In genomic region chrX:4649751-4650150, dm6 we compare ENCODE assay signal across 1 fruit fly cellular context.
A peak's percentile ranks its signal among the peaks of the same experiment; 100 is the strongest.
TF ChIP-seq lines count a peak whose summit lies in the region.

Gene Cbp80, plus strand, starts transcription at chrX:4650015.
Gene Torsin, minus strand, starts transcription at chrX:4650032.

TF ChIP-seq in whole organism, embryonic, 481 proteins besides CTCF, POLR2A, EP300 and RAD21 (continued from another document):
- TF ChIP-seq Drgx (GFP tag; IDR thresholded peaks at IDR 0.05; lab: Robert Waterston, UW) = no peak
- TF ChIP-seq CG2116 (GFP tag; optimal IDR thresholded peaks at IDR 0.05; lab: Kevin White, UChicago) = peak; percentile 77
- TF ChIP-seq Dll (GFP tag; IDR thresholded peaks at IDR 0.05; lab: Robert Waterston, UW; ENCODE audit: partially characterized antibody) = peak; percentile 92
- TF ChIP-seq CG9797 (GFP tag; optimal IDR thresholded peaks at IDR 0.05; lab: Kevin White, UChicago) = peak; percentile 3
- TF ChIP-seq h (optimal IDR thresholded peaks at IDR 0.05; lab: Kevin White, UChicago) = no peak
- no peak for TF ChIP-seq Hmr (GFP tag; optimal IDR thresholded peaks at IDR 0.05; lab: Kevin White, UChicago)
- TF ChIP-seq nerfin-1 (tag; optimal IDR thresholded peaks at IDR 0.05; lab: Kevin White, UChicago) = peak; percentile 68
- TF ChIP-seq CG1603 (tag; optimal IDR thresholded peaks at IDR 0.05; lab: Kevin White, UChicago) = peak; percentile 74
- no peak for TF ChIP-seq CG3163 (GFP tag; optimal IDR thresholded peaks at IDR 0.05; lab: Kevin White, UChicago)
- TF ChIP-seq Antp (GFP tag; optimal IDR thresholded peaks at IDR 0.05; lab: Kevin White, UChicago) = peak; percentile 33
- TF ChIP-seq slou (GFP tag; optimal IDR thresholded peaks at IDR 0.05; lab: Kevin White, UChicago) = no peak
- peak; percentile 45 for TF ChIP-seq CG17186 (GFP tag; optimal IDR thresholded peaks at IDR 0.05; lab: Kevin White, UChicago)
- no peak for TF ChIP-seq grn (GFP tag; optimal IDR thresholded peaks at IDR 0.05; lab: Kevin White, UChicago)
- TF ChIP-seq CG11398 (GFP tag; optimal IDR thresholded peaks at IDR 0.05; lab: Kevin White, UChicago) = no peak
- TF ChIP-seq vfl (GFP tag; optimal IDR thresholded peaks at IDR 0.05; lab: Kevin White, UChicago) = no peak
- TF ChIP-seq CG13894 (tag; optimal IDR thresholded peaks at IDR 0.05; lab: Kevin White, UChicago) = no peak
- no peak for TF ChIP-seq Sox102F (GFP tag; optimal IDR thresholded peaks at IDR 0.05; lab: Kevin White, UChicago)
- peak; percentile 52 for TF ChIP-seq pzg (GFP tag; optimal IDR thresholded peaks at IDR 0.05; lab: Kevin White, UChicago)
- TF ChIP-seq D (optimal IDR thresholded peaks at IDR 0.05; lab: Kevin White, UChicago) = peak; percentile 19
- TF ChIP-seq D (GFP tag; optimal IDR thresholded peaks at IDR 0.05; lab: Kevin White, UChicago) = no peak
- TF ChIP-seq CG6689 (GFP tag; IDR thresholded peaks at IDR 0.05; lab: Robert Waterston, UW) = no peak
- no peak for TF ChIP-seq CG6272 (GFP tag; IDR thresholded peaks at IDR 0.05; lab: Robert Waterston, UW)
- TF ChIP-seq CG6654 (GFP tag; optimal IDR thresholded peaks at IDR 0.05; lab: Kevin White, UChicago) = no peak
- TF ChIP-seq CG11504 (tag; optimal IDR thresholded peaks at IDR 0.05; lab: Kevin White, UChicago) = no peak
- TF ChIP-seq CG10209 (GFP tag; optimal IDR thresholded peaks at IDR 0.05; lab: Kevin White, UChicago) = no peak
- no peak for TF ChIP-seq Trl (optimal IDR thresholded peaks at IDR 0.05; lab: Kevin White, UChicago)
- peak; percentile 19 for TF ChIP-seq Trl (GFP tag; optimal IDR thresholded peaks at IDR 0.05; lab: Kevin White, UChicago)
- TF ChIP-seq CG10543 (GFP tag; optimal IDR thresholded peaks at IDR 0.05; lab: Kevin White, UChicago) = no peak
- TF ChIP-seq sna (GFP tag; IDR thresholded peaks at IDR 0.05; lab: Robert Waterston, UW; ENCODE audit: partially characterized antibody) = peak; percentile 93
- TF ChIP-seq ab (GFP tag; optimal IDR thresholded peaks at IDR 0.05; lab: Kevin White, UChicago) = no peak
- peak; percentile 84 for TF ChIP-seq knrl (GFP tag; IDR thresholded peaks at IDR 0.05; lab: Robert Waterston, UW; ENCODE audit: partially characterized antibody)
- TF ChIP-seq run (tag; optimal IDR thresholded peaks at IDR 0.05; lab: Kevin White, UChicago) = no peak
- no peak for TF ChIP-seq gcm (GFP tag; optimal IDR thresholded peaks at IDR 0.05; lab: Kevin White, UChicago)
- peak; percentile 76 for TF ChIP-seq sens (GFP tag; lab: Kevin White, UChicago)
- no peak for TF ChIP-seq fd3F (GFP tag; optimal IDR thresholded peaks at IDR 0.05; lab: Kevin White, UChicago)
- TF ChIP-seq Atf-2 (GFP tag; optimal IDR thresholded peaks at IDR 0.05; lab: Kevin White, UChicago) = no peak
- no peak for TF ChIP-seq CG6765 (GFP tag; optimal IDR thresholded peaks at IDR 0.05; lab: Kevin White, UChicago)
- TF ChIP-seq CG8478 (optimal IDR thresholded peaks at IDR 0.05; lab: Kevin White, UChicago) = no peak
- no peak for TF ChIP-seq Bteb2 (GFP tag; optimal IDR thresholded peaks at IDR 0.05; lab: Kevin White, UChicago)
- peak; percentile 77 for TF ChIP-seq amos (GFP tag; IDR thresholded peaks at IDR 0.05; lab: Robert Waterston, UW; ENCODE audit: partially characterized antibody)
- TF ChIP-seq Mrtf (GFP tag; IDR thresholded peaks at IDR 0.05; lab: Robert Waterston, UW) = no peak
- TF ChIP-seq Fer2 (tag; optimal IDR thresholded peaks at IDR 0.05; lab: Kevin White, UChicago) = no peak
- 0 out of 2 replicates have a peak, but pooled peaks have one; percentile 15 for TF ChIP-seq peb (GFP tag; IDR thresholded peaks at IDR 0.05; lab: Robert Waterston, UW)
- TF ChIP-seq pho (GFP tag; optimal IDR thresholded peaks at IDR 0.05; lab: Kevin White, UChicago) = no peak
- no peak for TF ChIP-seq en (GFP tag; optimal IDR thresholded peaks at IDR 0.05; lab: Kevin White, UChicago)
- peak; percentile 86 for TF ChIP-seq CG3995 (GFP tag; optimal IDR thresholded peaks at IDR 0.05; lab: Kevin White, UChicago)
- peak; percentile 85 for TF ChIP-seq Bgb (GFP tag; IDR thresholded peaks at IDR 0.05; lab: Robert Waterston, UW; ENCODE audit: partially characterized antibody)
- no peak for TF ChIP-seq CG4360 (GFP tag; IDR thresholded peaks at IDR 0.05; lab: Robert Waterston, UW)
- TF ChIP-seq Ets97D (GFP tag; optimal IDR thresholded peaks at IDR 0.05; lab: Kevin White, UChicago) = peak; percentile 13
- TF ChIP-seq Doc3 (GFP tag; IDR thresholded peaks at IDR 0.05; lab: Robert Waterston, UW; ENCODE audit: partially characterized antibody) = peak; percentile 91
- no peak for TF ChIP-seq Hr51 (GFP tag; optimal IDR thresholded peaks at IDR 0.05; lab: Kevin White, UChicago)
- no peak for TF ChIP-seq gem (tag; optimal IDR thresholded peaks at IDR 0.05; lab: Kevin White, UChicago)
- TF ChIP-seq CG7987 (GFP tag; optimal IDR thresholded peaks at IDR 0.05; lab: Kevin White, UChicago) = no peak
- peak; percentile 83 for TF ChIP-seq bbx (GFP tag; IDR thresholded peaks at IDR 0.05; lab: Robert Waterston, UW; ENCODE audit: partially characterized antibody)
- no peak for TF ChIP-seq CG7745 (tag; optimal IDR thresholded peaks at IDR 0.05; lab: Kevin White, UChicago)
- TF ChIP-seq prd (optimal IDR thresholded peaks at IDR 0.05; lab: Kevin White, UChicago) = no peak
- peak; percentile 34; the same call in 2 of the 3 replicates for TF ChIP-seq prd (GFP tag; IDR thresholded peaks at IDR 0.05; lab: Robert Waterston, UW)
- TF ChIP-seq CG10274 (GFP tag; optimal IDR thresholded peaks at IDR 0.05; lab: Kevin White, UChicago) = no peak
- no peak for TF ChIP-seq her (GFP tag; optimal IDR thresholded peaks at IDR 0.05; lab: Kevin White, UChicago)
- no peak for TF ChIP-seq Hmx (GFP tag; optimal IDR thresholded peaks at IDR 0.05; lab: Kevin White, UChicago)
- no peak for TF ChIP-seq D19B (GFP tag; optimal IDR thresholded peaks at IDR 0.05; lab: Kevin White, UChicago)
- TF ChIP-seq CG10959 (GFP tag; IDR thresholded peaks at IDR 0.05; lab: Robert Waterston, UW) = no peak
- TF ChIP-seq CG34422 (GFP tag; IDR thresholded peaks at IDR 0.05; lab: Robert Waterston, UW) = 0 out of 3 replicates have a peak, but pooled peaks have one; percentile 31
- no peak for TF ChIP-seq bigmax (GFP tag; optimal IDR thresholded peaks at IDR 0.05; lab: Kevin White, UChicago)
- TF ChIP-seq CG15269 (tag; optimal IDR thresholded peaks at IDR 0.05; lab: Kevin White, UChicago) = no peak
- TF ChIP-seq CG1792 (GFP tag; optimal IDR thresholded peaks at IDR 0.05; lab: Kevin White, UChicago) = no peak
- no peak for TF ChIP-seq CG8089 (GFP tag; optimal IDR thresholded peaks at IDR 0.05; lab: Kevin White, UChicago)
- TF ChIP-seq Scr (GFP tag; IDR thresholded peaks at IDR 0.05; lab: Robert Waterston, UW; ENCODE audit: partially characterized antibody) = peak; percentile 92
- TF ChIP-seq CG11723 (GFP tag; optimal IDR thresholded peaks at IDR 0.05; lab: Kevin White, UChicago) = no peak
- TF ChIP-seq Sry-β (GFP tag; optimal IDR thresholded peaks at IDR 0.05; lab: Kevin White, UChicago) = no peak
- TF ChIP-seq CG12071 (GFP tag; optimal IDR thresholded peaks at IDR 0.05; lab: Kevin White, UChicago) = no peak
- no peak for TF ChIP-seq CG4854 (GFP tag; optimal IDR thresholded peaks at IDR 0.05; lab: Kevin White, UChicago)
- peak; percentile 80 for TF ChIP-seq sqz (GFP tag; optimal IDR thresholded peaks at IDR 0.05; lab: Kevin White, UChicago)
- peak; percentile 11 for TF ChIP-seq CG17829 (tag; optimal IDR thresholded peaks at IDR 0.05; lab: Kevin White, UChicago)
- TF ChIP-seq bsh (GFP tag; optimal IDR thresholded peaks at IDR 0.05; lab: Kevin White, UChicago) = no peak
- peak; percentile 93 for TF ChIP-seq nerfin-2 (GFP tag; IDR thresholded peaks at IDR 0.05; lab: Robert Waterston, UW; ENCODE audit: partially characterized antibody)
- TF ChIP-seq CG18599 (GFP tag; optimal IDR thresholded peaks at IDR 0.05; lab: Kevin White, UChicago) = no peak
- TF ChIP-seq HHEX (GFP tag; optimal IDR thresholded peaks at IDR 0.05; lab: Kevin White, UChicago) = no peak
- no peak for TF ChIP-seq corto (GFP tag; optimal IDR thresholded peaks at IDR 0.05; lab: Kevin White, UChicago)
- no peak for TF ChIP-seq tap (tag; optimal IDR thresholded peaks at IDR 0.05; lab: Kevin White, UChicago)
- TF ChIP-seq CG3847 (GFP tag; IDR thresholded peaks at IDR 0.05; lab: Robert Waterston, UW) = no peak
- peak; percentile 4 for TF ChIP-seq trem (tag; optimal IDR thresholded peaks at IDR 0.05; lab: Kevin White, UChicago)
- no peak for TF ChIP-seq shn (GFP tag; optimal IDR thresholded peaks at IDR 0.05; lab: Kevin White, UChicago)
- TF ChIP-seq mld (GFP tag; IDR thresholded peaks at IDR 0.05; lab: Robert Waterston, UW; ENCODE audit: partially characterized antibody) = peak; percentile 81
- no peak for TF ChIP-seq Six4 (GFP tag; optimal IDR thresholded peaks at IDR 0.05; lab: Kevin White, UChicago)
- TF ChIP-seq lmd (GFP tag; IDR thresholded peaks at IDR 0.05; lab: Robert Waterston, UW) = 0 out of 2 replicates have a peak, but pooled peaks have one; percentile 20
- no peak for TF ChIP-seq aop (GFP tag; IDR thresholded peaks at IDR 0.05; lab: Robert Waterston, UW)
- TF ChIP-seq E2f1 (GFP tag; IDR thresholded peaks at IDR 0.05; lab: Robert Waterston, UW) = no peak
- TF ChIP-seq CG11696 (GFP tag; IDR thresholded peaks at IDR 0.05; lab: Robert Waterston, UW) = no peak
- TF ChIP-seq CG43689 (GFP tag; IDR thresholded peaks at IDR 0.05; lab: Robert Waterston, UW) = no peak
- TF ChIP-seq lov (optimal IDR thresholded peaks at IDR 0.05; lab: Kevin White, UChicago) = no peak
- no peak for TF ChIP-seq lov (GFP tag; IDR thresholded peaks at IDR 0.05; lab: Robert Waterston, UW)
- TF ChIP-seq gro (GFP tag; optimal IDR thresholded peaks at IDR 0.05; lab: Kevin White, UChicago) = no peak
- no peak for TF ChIP-seq mam (GFP tag; optimal IDR thresholded peaks at IDR 0.05; lab: Kevin White, UChicago)
- TF ChIP-seq exex (tag; optimal IDR thresholded peaks at IDR 0.05; lab: Kevin White, UChicago) = no peak
- TF ChIP-seq dpn (GFP tag; optimal IDR thresholded peaks at IDR 0.05; lab: Kevin White, UChicago) = peak in 1 of 2 experiments; percentile 5
- TF ChIP-seq sd (tag; optimal IDR thresholded peaks at IDR 0.05; lab: Kevin White, UChicago) = peak; percentile 90
- no peak for TF ChIP-seq Ssrp (tag; optimal IDR thresholded peaks at IDR 0.05; lab: Kevin White, UChicago)
- peak; percentile 81 for TF ChIP-seq CG7963 (GFP tag; IDR thresholded peaks at IDR 0.05; lab: Robert Waterston, UW; ENCODE audit: partially characterized antibody)
- TF ChIP-seq crp (GFP tag; optimal IDR thresholded peaks at IDR 0.05; lab: Kevin White, UChicago) = no peak
- peak; percentile 79 for TF ChIP-seq hbn (GFP tag; IDR thresholded peaks at IDR 0.05; lab: Robert Waterston, UW; ENCODE audit: partially characterized antibody)
- TF ChIP-seq ttk (GFP tag; IDR thresholded peaks at IDR 0.05; lab: Robert Waterston, UW) = no peak
- TF ChIP-seq kay (GFP tag; optimal IDR thresholded peaks at IDR 0.05; lab: Kevin White, UChicago) = no peak
- peak; percentile 26 for TF ChIP-seq CG10267 (tag; optimal IDR thresholded peaks at IDR 0.05; lab: Kevin White, UChicago)
- TF ChIP-seq H2.0 (GFP tag; IDR thresholded peaks at IDR 0.05; lab: Robert Waterston, UW) = 0 out of 2 replicates have a peak, but pooled peaks have one; percentile 16
- TF ChIP-seq CG12236 (GFP tag; optimal IDR thresholded peaks at IDR 0.05; lab: Kevin White, UChicago) = no peak
- no peak for TF ChIP-seq Lim3 (GFP tag; IDR thresholded peaks at IDR 0.05; lab: Robert Waterston, UW)
- TF ChIP-seq CG4730 (GFP tag; IDR thresholded peaks at IDR 0.05; lab: Robert Waterston, UW) = no peak
- no peak for TF ChIP-seq CG9437 (GFP tag; optimal IDR thresholded peaks at IDR 0.05; lab: Kevin White, UChicago)
- TF ChIP-seq Lpt (GFP tag; optimal IDR thresholded peaks at IDR 0.05; lab: Kevin White, UChicago) = no peak
- TF ChIP-seq CG12299 (tag; optimal IDR thresholded peaks at IDR 0.05; lab: Kevin White, UChicago) = no peak
- no peak for TF ChIP-seq lbe (GFP tag; optimal IDR thresholded peaks at IDR 0.05; lab: Kevin White, UChicago)
- TF ChIP-seq dysf (GFP tag; IDR thresholded peaks at IDR 0.05; lab: Robert Waterston, UW) = no peak
- no peak for TF ChIP-seq cas (GFP tag; IDR thresholded peaks at IDR 0.05; lab: Robert Waterston, UW)
- peak; percentile 90 for TF ChIP-seq CG13287 (GFP tag; IDR thresholded peaks at IDR 0.05; lab: Robert Waterston, UW; ENCODE audit: partially characterized antibody)
- no peak for TF ChIP-seq cg (GFP tag; optimal IDR thresholded peaks at IDR 0.05; lab: Kevin White, UChicago)
- peak; percentile 67 for TF ChIP-seq CG2129 (GFP tag; IDR thresholded peaks at IDR 0.05; lab: Robert Waterston, UW; ENCODE audit: partially characterized antibody)
- no peak for TF ChIP-seq Dbx (GFP tag; IDR thresholded peaks at IDR 0.05; lab: Robert Waterston, UW)
- no peak for TF ChIP-seq CG5180 (GFP tag; optimal IDR thresholded peaks at IDR 0.05; lab: Kevin White, UChicago)
- no peak for TF ChIP-seq Optix (GFP tag; IDR thresholded peaks at IDR 0.05; lab: Robert Waterston, UW)
- TF ChIP-seq slbo (GFP tag; IDR thresholded peaks at IDR 0.05; lab: Robert Waterston, UW) = peak; percentile 48; the same call in 1 of the 2 replicates
- peak; percentile 16; the same call in 1 of the 4 replicates for TF ChIP-seq Gug (GFP tag; IDR thresholded peaks at IDR 0.05; lab: Robert Waterston, UW)
- 0 out of 2 replicates have a peak, but pooled peaks have one; percentile 22 for TF ChIP-seq ssp (GFP tag; IDR thresholded peaks at IDR 0.05; lab: Robert Waterston, UW)
- no peak for TF ChIP-seq NC2α (GFP tag; optimal IDR thresholded peaks at IDR 0.05; lab: Kevin White, UChicago)
- TF ChIP-seq Nf-YC (tag; optimal IDR thresholded peaks at IDR 0.05; lab: Kevin White, UChicago) = peak; percentile 20
